Worm (Caenorhabditis elegans): ENCODE data around the gene madf-11.
A peak's percentile ranks its signal among the peaks of the same experiment; 100 is the strongest.

The madf-11 gene

DNA sequence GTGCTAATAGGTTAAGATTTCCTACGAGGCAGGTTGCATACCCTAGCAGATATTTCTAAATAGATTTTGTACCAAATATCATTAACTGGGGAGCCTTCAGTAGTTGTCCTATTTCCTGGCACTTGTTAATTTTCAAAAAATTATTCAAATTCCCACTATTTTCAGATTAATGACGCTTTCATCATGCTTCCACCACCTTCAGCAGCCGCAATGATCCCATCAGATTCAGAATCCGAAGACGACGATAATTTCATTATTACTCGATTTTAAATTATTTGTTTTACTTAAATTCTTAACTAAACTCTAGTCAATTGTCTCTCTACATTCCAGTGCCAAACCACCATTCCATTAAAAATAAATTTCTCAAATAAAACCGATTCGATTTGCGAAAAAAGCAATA, 52.4 kb downstream of the madf-11 start:
- TF ChIP-seq aptf-3 (GFP tag; IDR thresholded peaks at IDR 0.05) (no peak), lin-26 (GFP tag; IDR thresholded peaks at IDR 0.05) (0 out of 2 replicates have a peak, but pooled peaks have one; percentile 53), B0336.3 (GFP tag; IDR thresholded peaks at IDR 0.05) (peak; percentile 82), zim-3 (tag; optimal IDR thresholded peaks at IDR 0.05) (peak; percentile 5), lir-1 (GFP tag; conservative IDR thresholded peaks at IDR 0.05) (0 out of 2 replicates have a peak, but pooled peaks have one; percentile 28), nhr-90 (tag; optimal IDR thresholded peaks at IDR 0.05) (peak; percentile 48), Y56A3A.18 (GFP tag; IDR thresholded peaks at IDR 0.05) (0 out of 2 replicates have a peak, but pooled peaks have one; percentile 33), ekl-4 (GFP tag; IDR thresholded peaks at IDR 0.05) (peak; percentile 54; the same call in 1 of the 2 replicates), F57C9.4 (tag; optimal IDR thresholded peaks at IDR 0.05) (no peak), F57A8.1 (GFP tag; optimal IDR thresholded peaks at IDR 0.05) (no peak), Y95B8A.8 (GFP tag; IDR thresholded peaks at IDR 0.05) (peak; percentile 78; the same call in 1 of the 2 replicates), nfyb-1 (GFP tag; IDR thresholded peaks at IDR 0.05) (peak; percentile 44), tlf-1 (GFP tag; optimal IDR thresholded peaks at IDR 0.05) (peak; percentile 64), ZK185.1 (tag; optimal IDR thresholded peaks at IDR 0.05; ENCODE audit: poor library complexity, severe bottlenecking) (peak; percentile 47), let-526 (GFP tag; IDR thresholded peaks at IDR 0.05) (0 out of 2 replicates have a peak, but pooled peaks have one; percentile 56), B0035.1 (tag; optimal IDR thresholded peaks at IDR 0.05) (peak; percentile 9), ztf-26 (tag; optimal IDR thresholded peaks at IDR 0.05) (no peak), attf-5 (GFP tag; optimal IDR thresholded peaks at IDR 0.05) (peak; percentile 8), F33H1.4 (GFP tag; IDR thresholded peaks at IDR 0.05) (0 out of 2 replicates have a peak, but pooled peaks have one; percentile 4), lsl-1 (GFP tag; optimal IDR thresholded peaks at IDR 0.05) (no peak), repo-1 (tag; optimal IDR thresholded peaks at IDR 0.05) (peak; percentile 39), C06A6.2 (GFP tag; conservative IDR thresholded peaks at IDR 0.05) (no peak), aptf-2 (GFP tag; conservative IDR thresholded peaks at IDR 0.05) (0 out of 2 replicates have a peak, but pooled peaks have one; percentile 4), Y79H2A.3 (GFP tag; conservative IDR thresholded peaks at IDR 0.05) (peak; percentile 42; the same call in 1 of the 2 replicates), lin-40 (tag; optimal IDR thresholded peaks at IDR 0.05) (peak; percentile 29), mel-28 (tag; optimal IDR thresholded peaks at IDR 0.05; ENCODE audit: borderline replicate concordance) (peak; percentile 47), madf-10 (tag; optimal IDR thresholded peaks at IDR 0.05) (peak; percentile 43), madf-8 (GFP tag; conservative IDR thresholded peaks at IDR 0.05) (no peak), egrh-3 (GFP tag; IDR thresholded peaks at IDR 0.05) (no peak), cebp-1 (GFP tag; IDR thresholded peaks at IDR 0.05) (0 out of 2 replicates have a peak, but pooled peaks have one; percentile 34), cebp-1 (tag; optimal IDR thresholded peaks at IDR 0.05) (peak; percentile 72), Y53G8AR.9 (GFP tag; conservative IDR thresholded peaks at IDR 0.05) (peak; percentile 63; the same call in 1 of the 2 replicates), cebp-2 (GFP tag; IDR thresholded peaks at IDR 0.05) (no peak), ama-1 (optimal IDR thresholded peaks at IDR 0.05) (peak; percentile 82), ama-1 (GFP tag; optimal IDR thresholded peaks at IDR 0.05) (no peak), madf-3 (GFP tag; IDR thresholded peaks at IDR 0.05) (no peak)

Measured in whole organism, young adult.